Worm (Caenorhabditis elegans) whole organism, midembryonic: Measurements from ENCODE around the gene unc-31.

Experiments used
- T22C8.4 ChIP-seq: fragments of 200-800 bp; sonication (Bioruptor generic); IDR thresholded peaks from 2 replicates; pipeline ENCODE4 v1.3.6; 2022; ENCODE audit warnings: missing genetic modification characterization, missing compliant biosample characterization
- cog-1 ChIP-seq: sonication (generic microtip); optimal IDR thresholded peaks from 2 replicates; lab custom pipeline; 2016; ENCODE audit warnings: missing genetic modification characterization, missing compliant biosample characterization
- flt-1 ChIP-seq: fragments of 200-800 bp; sonication (Bioruptor generic); IDR thresholded peaks from 2 replicates; pipeline ENCODE4 v1.3.6; 2022; ENCODE audit warnings: missing genetic modification characterization, missing compliant biosample characterization
- klf-2 ChIP-seq: fragments of 200-800 bp; sonication (Bioruptor generic); conservative IDR thresholded peaks from 2 replicates; pipeline ENCODE4 v1.3.6; 2022; ENCODE audit warnings: missing genetic modification reagents, missing genetic modification characterization, missing compliant biosample characterization
- med-1 ChIP-seq: sonication (generic microtip); optimal IDR thresholded peaks from 2 replicates; lab custom pipeline; 2017; ENCODE audit warnings: missing genetic modification characterization, mild to moderate bottlenecking, missing compliant biosample characterization, antibody characterized with exemption, missing genetic modification reagents; ENCODE audit not compliant: insufficient read depth
- ref-1 ChIP-seq: fragments of 200-800 bp; sonication (Bioruptor generic); conservative IDR thresholded peaks from 2 replicates; pipeline ENCODE4 v1.3.6; 2022; ENCODE audit warnings: missing genetic modification reagents, missing genetic modification characterization, missing compliant biosample characterization
- tab-1 ChIP-seq: fragments of 200-800 bp; sonication (Bioruptor generic); IDR thresholded peaks from 2 replicates; pipeline ENCODE4 v1.3.6; 2022; ENCODE audit warnings: missing genetic modification characterization, missing compliant biosample characterization
- ztf-23 ChIP-seq: fragments of 200-800 bp; sonication (Bioruptor generic); IDR thresholded peaks from 2 replicates; pipeline ENCODE4 v1.3.6; 2022; ENCODE audit warnings: missing genetic modification reagents, missing genetic modification characterization, missing compliant biosample characterization
- ztf-29 ChIP-seq: fragments of 200-800 bp; sonication (Bioruptor generic); IDR thresholded peaks from 2 replicates; pipeline ENCODE4 v1.3.6; 2022; ENCODE audit warnings: missing genetic modification reagents, missing genetic modification characterization, missing compliant biosample characterization

Gene unc-31

ce11 chrIV:12773519-12773918, at the start of gene unc-31:
unc-31 (plus strand) TSS chrIV:12773867.
- TF ChIP-seq T22C8.4 (GFP tag; lab: Robert Waterston, UW) (no peak), ztf-29 (GFP tag; lab: Robert Waterston, UW) (no peak), klf-2 (GFP tag; lab: Robert Waterston, UW) (no peak), cog-1 (tag; lab: Kevin White, UChicago) (no peak), tab-1 (GFP tag; lab: Robert Waterston, UW) (no peak), med-1 (no peak), flt-1 (GFP tag; lab: Robert Waterston, UW) (no peak), ref-1 (no peak)

- TF ChIP-seq ztf-23 (peak; percentile 65; the same call in 1 of the 2 replicates), tab-1 (GFP tag; lab: Robert Waterston, UW) (no peak), klf-2 (GFP tag; lab: Robert Waterston, UW) (0 out of 2 replicates have a peak, but pooled peaks have one; percentile 10), cog-1 (tag; lab: Kevin White, UChicago) (peak; percentile 38)
Observed at ce11 chrIV:12724641-12725040, 49.0 kb upstream of the unc-31 start, which contains the start of the genes T23F6.3 and rbd-1. T23F6.3 (minus strand) TSS chrIV:12724760. rbd-1 (plus strand) TSS chrIV:12724986.

ce11 chrIV:12725228-12725627, 48.4 kb upstream of the unc-31 start:
- TF ChIP-seq ztf-29 (GFP tag; lab: Robert Waterston, UW) = no peak
- TF ChIP-seq ref-1 = no peak
- no peak for TF ChIP-seq flt-1 (GFP tag; lab: Robert Waterston, UW)
- TF ChIP-seq klf-2 (GFP tag; lab: Robert Waterston, UW) = no peak
- TF ChIP-seq cog-1 (tag; lab: Kevin White, UChicago) = no peak
- no peak for TF ChIP-seq med-1
- TF ChIP-seq tab-1 (GFP tag; lab: Robert Waterston, UW) = no peak
- TF ChIP-seq T22C8.4 (GFP tag; lab: Robert Waterston, UW) = no peak
- TF ChIP-seq ztf-23 = no peak

ce11 chrIV:12725925-12726324, 47.7 kb upstream of the unc-31 start:
- no peak for TF ChIP-seq med-1
- TF ChIP-seq ztf-23 = no peak
- no peak for TF ChIP-seq ref-1
- TF ChIP-seq ztf-29 (GFP tag; lab: Robert Waterston, UW) = no peak
- TF ChIP-seq T22C8.4 (GFP tag; lab: Robert Waterston, UW) = no peak
- no peak for TF ChIP-seq klf-2 (GFP tag; lab: Robert Waterston, UW)
- TF ChIP-seq tab-1 (GFP tag; lab: Robert Waterston, UW) = no peak
- TF ChIP-seq flt-1 (GFP tag; lab: Robert Waterston, UW) = no peak
- TF ChIP-seq cog-1 (tag; lab: Kevin White, UChicago) = no peak

- TF ChIP-seq ztf-29 (GFP tag; lab: Robert Waterston, UW) (no peak), ztf-23 (no peak), ref-1 (no peak), klf-2 (GFP tag; lab: Robert Waterston, UW) (no peak), cog-1 (tag; lab: Kevin White, UChicago) (no peak), med-1 (no peak), flt-1 (GFP tag; lab: Robert Waterston, UW) (no peak), tab-1 (GFP tag; lab: Robert Waterston, UW) (no peak), T22C8.4 (GFP tag; lab: Robert Waterston, UW) (no peak)
Observed at ce11 chrIV:12728162-12728561, 45.5 kb upstream of the unc-31 start.

- TF ChIP-seq ztf-23 (peak; percentile 46; the same call in 1 of the 2 replicates), tab-1 (GFP tag; lab: Robert Waterston, UW) (0 out of 2 replicates have a peak, but pooled peaks have one; percentile 44)
Observed at ce11 chrIV:12730624-12731023, 43.0 kb upstream of the unc-31 start.

- TF ChIP-seq T22C8.4 (GFP tag; lab: Robert Waterston, UW) (0 out of 2 replicates have a peak, but pooled peaks have one; percentile 25), ztf-29 (GFP tag; lab: Robert Waterston, UW) (0 out of 2 replicates have a peak, but pooled peaks have one; percentile 11), ref-1 (peak; percentile 18; the same call in 1 of the 2 replicates)
Observed at ce11 chrIV:12731503-12731902, 42.2 kb upstream of the unc-31 start.

- no peak for TF ChIP-seq ztf-29 (GFP tag; lab: Robert Waterston, UW)
- no peak for TF ChIP-seq tab-1 (GFP tag; lab: Robert Waterston, UW)
- TF ChIP-seq cog-1 (tag; lab: Kevin White, UChicago) = no peak
- TF ChIP-seq ztf-23 = no peak
- no peak for TF ChIP-seq klf-2 (GFP tag; lab: Robert Waterston, UW)
- no peak for TF ChIP-seq med-1
- TF ChIP-seq T22C8.4 (GFP tag; lab: Robert Waterston, UW) = no peak
Observed at ce11 chrIV:12741438-12741837, 32.2 kb upstream of the unc-31 start, which contains the start of gene T23F6.5. T23F6.5 (minus strand) TSS chrIV:12741538.

- no peak for TF ChIP-seq tab-1 (GFP tag; lab: Robert Waterston, UW)
- no peak for TF ChIP-seq klf-2 (GFP tag; lab: Robert Waterston, UW)
- no peak for TF ChIP-seq ref-1
- no peak for TF ChIP-seq med-1
- no peak for TF ChIP-seq flt-1 (GFP tag; lab: Robert Waterston, UW)
- TF ChIP-seq ztf-29 (GFP tag; lab: Robert Waterston, UW) = no peak
- TF ChIP-seq cog-1 (tag; lab: Kevin White, UChicago) = no peak
- no peak for TF ChIP-seq ztf-23
- TF ChIP-seq T22C8.4 (GFP tag; lab: Robert Waterston, UW) = no peak
Observed at ce11 chrIV:12743680-12744079, 30.0 kb upstream of the unc-31 start.

- TF ChIP-seq ztf-23 = no peak
- TF ChIP-seq T22C8.4 (GFP tag; lab: Robert Waterston, UW) = no peak
- no peak for TF ChIP-seq ref-1
- TF ChIP-seq cog-1 (tag; lab: Kevin White, UChicago) = no peak
- TF ChIP-seq flt-1 (GFP tag; lab: Robert Waterston, UW) = no peak
- no peak for TF ChIP-seq ztf-29 (GFP tag; lab: Robert Waterston, UW)
- TF ChIP-seq klf-2 (GFP tag; lab: Robert Waterston, UW) = no peak
- no peak for TF ChIP-seq tab-1 (GFP tag; lab: Robert Waterston, UW)
- TF ChIP-seq med-1 = no peak
Observed at ce11 chrIV:12744713-12745112, 29.0 kb upstream of the unc-31 start, which contains the start of gene C36H8.1. C36H8.1 (minus strand) TSS chrIV:12744813.
